Worm (Caenorhabditis elegans) whole organism, mixed stage, embryonic: ENCODE results near the gene C11H1.9.

ENCODE experiments used
- M03D4.4 ChIP-seq: sonication (generic microtip); optimal IDR thresholded peaks from 2 replicates; lab custom pipeline; 2017; ENCODE audit warnings: mild to moderate bottlenecking, missing genetic modification characterization, missing compliant biosample characterization
- bed-3 ChIP-seq: fragments of 200-800 bp; sonication (Bioruptor generic); optimal IDR thresholded peaks from 3 replicates; lab custom pipeline; 2018; ENCODE audit warnings: mild to moderate bottlenecking, missing genetic modification characterization, moderate library complexity, missing compliant biosample characterization
- blmp-1 ChIP-seq: fragments of 150-350 bp; optimal IDR thresholded peaks from 2 replicates; lab custom pipeline; 2014; ENCODE audit warnings: missing biosample characterization, missing genetic modification characterization
- ceh-39 ChIP-seq: fragments of 150-350 bp; optimal IDR thresholded peaks from 2 replicates; lab custom pipeline; 2014; ENCODE audit warnings: missing biosample characterization, missing genetic modification characterization
- ceh-43 ChIP-seq: fragments of 200-800 bp; sonication (Bioruptor generic); optimal IDR thresholded peaks from 2 replicates; lab custom pipeline; 2018; ENCODE audit warnings: mild to moderate bottlenecking, missing genetic modification characterization, moderate library complexity, missing compliant biosample characterization
- ces-1 ChIP-seq: fragments of 150-350 bp; optimal IDR thresholded peaks from 2 replicates; lab custom pipeline; 2014; ENCODE audit warnings: missing biosample characterization, missing genetic modification reagents, missing genetic modification characterization
- cnd-1 ChIP-seq: fragments of 200-800 bp; sonication (Bioruptor generic); optimal IDR thresholded peaks from 2 replicates; lab custom pipeline; 2018; ENCODE audit warnings: mild to moderate bottlenecking, missing genetic modification characterization, missing compliant biosample characterization
- drap-1 ChIP-seq: fragments of 200-800 bp; sonication (Bioruptor generic); optimal IDR thresholded peaks from 3 replicates; lab custom pipeline; 2018; ENCODE audit warnings: mild to moderate bottlenecking, missing genetic modification characterization, missing compliant biosample characterization
- elt-1 ChIP-seq: sonication (generic microtip); optimal IDR thresholded peaks from 2 replicates; lab custom pipeline; 2017; ENCODE audit warnings: missing genetic modification characterization, mild to moderate bottlenecking, missing compliant biosample characterization, antibody characterized with exemption, moderate library complexity, borderline replicate concordance; ENCODE audit not compliant: insufficient read depth
- elt-3 ChIP-seq: fragments of 150-350 bp; optimal IDR thresholded peaks from 2 replicates; lab custom pipeline; 2014; ENCODE audit warnings: missing biosample characterization, missing genetic modification characterization
- flh-1 ChIP-seq: fragments of 200-800 bp; sonication (Bioruptor generic); optimal IDR thresholded peaks from 2 replicates; lab custom pipeline; 2018; ENCODE audit warnings: mild to moderate bottlenecking, missing genetic modification characterization, moderate library complexity, missing compliant biosample characterization
- ham-2 ChIP-seq: fragments of 200-800 bp; sonication (Bioruptor generic); optimal IDR thresholded peaks from 2 replicates; lab custom pipeline; 2018; ENCODE audit warnings: mild to moderate bottlenecking, missing genetic modification characterization, missing compliant biosample characterization
- hlh-1 ChIP-seq: fragments of 150-350 bp; optimal IDR thresholded peaks from 2 replicates; lab custom pipeline; 2014; ENCODE audit warnings: missing biosample characterization, missing genetic modification reagents, missing genetic modification characterization
- lsy-2 ChIP-seq: fragments of 150-350 bp; optimal IDR thresholded peaks from 2 replicates; lab custom pipeline; 2014; ENCODE audit warnings: missing biosample characterization, missing genetic modification characterization
- mep-1 ChIP-seq: fragments of 150-350 bp; optimal IDR thresholded peaks from 2 replicates; lab custom pipeline; 2017; ENCODE audit warnings: missing biosample characterization, missing genetic modification reagents, missing genetic modification characterization, inconsistent platforms
- mls-2 ChIP-seq: sonication (generic microtip); optimal IDR thresholded peaks from 2 replicates; lab custom pipeline; 2016; ENCODE audit warnings: mild to moderate bottlenecking, missing genetic modification characterization, moderate library complexity, missing compliant biosample characterization
- nhr-12 ChIP-seq: fragments of 150-350 bp; optimal IDR thresholded peaks from 2 replicates; lab custom pipeline; 2014; ENCODE audit warnings: missing biosample characterization, missing genetic modification characterization
- nhr-76 ChIP-seq: sonication (generic microtip); optimal IDR thresholded peaks from 2 replicates; lab custom pipeline; 2017; ENCODE audit warnings: missing biosample characterization, missing genetic modification characterization
- pha-4 ChIP-seq: fragments of 150-350 bp; optimal IDR thresholded peaks from 2 replicates; lab custom pipeline; 2018; ENCODE audit warnings: missing biosample characterization, missing genetic modification reagents, missing genetic modification characterization
- sem-2 ChIP-seq: fragments of 200-800 bp; sonication (Bioruptor generic); optimal IDR thresholded peaks from 2 replicates; lab custom pipeline; 2018; ENCODE audit warnings: mild to moderate bottlenecking, missing genetic modification characterization, missing compliant biosample characterization
- snpc-4 ChIP-seq: fragments of 150-350 bp; optimal IDR thresholded peaks from 2 replicates; lab custom pipeline; 2014; ENCODE audit warnings: missing biosample characterization, missing genetic modification characterization
- sptf-1 ChIP-seq: sonication (generic microtip); optimal IDR thresholded peaks from 2 replicates; lab custom pipeline; 2017; ENCODE audit warnings: mild to moderate bottlenecking, missing genetic modification characterization, moderate library complexity, missing compliant biosample characterization
- tbx-8 ChIP-seq: fragments of 200-800 bp; sonication (Bioruptor generic); optimal IDR thresholded peaks from 2 replicates; lab custom pipeline; 2018; ENCODE audit warnings: mild to moderate bottlenecking, missing genetic modification characterization, moderate library complexity, missing compliant biosample characterization
- unc-120 ChIP-seq: sonication (generic microtip); optimal IDR thresholded peaks from 2 replicates; lab custom pipeline; 2017; ENCODE audit warnings: missing genetic modification characterization, missing compliant biosample characterization; ENCODE audit not compliant: poor library complexity, severe bottlenecking
- unc-39 ChIP-seq: fragments of 150-350 bp; optimal IDR thresholded peaks from 2 replicates; lab custom pipeline; 2014; ENCODE audit warnings: missing biosample characterization, missing genetic modification characterization
- unc-62 ChIP-seq: fragments of 150-350 bp; optimal IDR thresholded peaks from 2 replicates; lab custom pipeline; 2014; ENCODE audit warnings: missing biosample characterization, missing genetic modification reagents, missing genetic modification characterization
- zip-8 ChIP-seq: fragments of 150-350 bp; optimal IDR thresholded peaks from 2 replicates; lab custom pipeline; 2014; ENCODE audit warnings: missing biosample characterization, missing genetic modification characterization
- ztf-11 ChIP-seq: fragments of 150-350 bp; optimal IDR thresholded peaks from 2 replicates; lab custom pipeline; 2014; ENCODE audit warnings: missing biosample characterization, missing genetic modification characterization

C11H1.9 gene

DNA sequence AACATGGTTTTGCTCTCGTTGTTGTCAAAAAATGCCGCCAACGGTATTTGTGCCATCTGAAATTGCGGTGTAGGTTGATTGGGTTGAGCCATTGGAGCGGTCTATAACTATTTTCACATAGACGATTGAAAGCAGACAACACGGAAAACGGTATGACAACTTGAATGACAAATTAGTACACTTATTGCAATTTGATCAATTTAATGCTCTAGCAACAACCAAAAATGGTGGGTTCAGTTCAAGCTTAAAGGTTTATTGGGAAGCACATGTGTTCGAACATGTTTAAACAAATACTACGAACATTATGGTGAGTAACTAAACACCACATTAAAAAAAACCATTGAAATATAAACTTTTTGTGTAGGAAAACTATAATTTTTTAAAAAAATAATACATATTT, 20.2 kb upstream of the C11H1.9 start, which contains the start of gene sel-7:
Gene sel-7, minus strand, starts transcription at position 101 of the 400 bp plus-strand sequence.
- TF ChIP-seq ham-2: no peak
- TF ChIP-seq ceh-39 (tag; lab: Kevin White, UChicago): no peak
- TF ChIP-seq ztf-11: no peak
- TF ChIP-seq nhr-76 (tag; lab: Kevin White, UChicago): no peak
- no peak for TF ChIP-seq ceh-43 (GFP tag; lab: Kevin White, UChicago)
- no peak for TF ChIP-seq elt-1 (tag; lab: Kevin White, UChicago)
- TF ChIP-seq snpc-4 (tag; lab: Kevin White, UChicago): no peak
- TF ChIP-seq unc-120: no peak
- TF ChIP-seq elt-3: no peak
- no peak for TF ChIP-seq sem-2 (GFP tag; lab: Kevin White, UChicago)
- TF ChIP-seq ces-1: no peak
- no peak for TF ChIP-seq flh-1 (GFP tag; lab: Kevin White, UChicago)

DNA sequence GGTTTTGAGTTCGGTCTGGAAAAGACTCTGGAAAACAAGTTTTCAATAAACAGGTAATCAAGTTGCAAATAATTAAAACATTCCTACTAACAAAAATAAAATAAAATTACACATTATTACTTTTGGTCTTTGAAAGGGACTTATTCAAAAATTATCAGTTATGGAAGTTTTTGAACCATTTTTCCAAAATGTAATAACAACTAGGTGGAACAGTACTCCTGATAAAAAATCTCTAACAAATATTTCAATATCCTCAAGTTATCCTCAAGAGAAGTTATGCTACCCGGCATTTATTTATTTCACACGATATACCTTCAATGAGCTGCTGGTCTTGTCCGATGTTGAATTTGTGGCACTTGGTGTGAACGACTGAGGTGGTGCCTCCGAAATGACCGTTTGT, 19.5 kb upstream of the C11H1.9 start:
- no peak for TF ChIP-seq flh-1 (GFP tag; lab: Kevin White, UChicago)
- TF ChIP-seq drap-1: no peak
- no peak for TF ChIP-seq ham-2
- TF ChIP-seq mls-2 (tag; lab: Kevin White, UChicago): no peak
- no peak for TF ChIP-seq elt-1 (tag; lab: Kevin White, UChicago)
- TF ChIP-seq mep-1 (tag; lab: Kevin White, UChicago): no peak
- no peak for TF ChIP-seq elt-3
- no peak for TF ChIP-seq nhr-12 (tag; lab: Kevin White, UChicago)
- no peak for TF ChIP-seq snpc-4 (tag; lab: Kevin White, UChicago)
- no peak for TF ChIP-seq lsy-2 (tag; lab: Kevin White, UChicago)
- no peak for TF ChIP-seq tbx-8 (GFP tag; lab: Kevin White, UChicago)
- no peak for TF ChIP-seq ceh-39 (tag; lab: Kevin White, UChicago)
- TF ChIP-seq sptf-1 (tag; lab: Kevin White, UChicago): no peak
- TF ChIP-seq ztf-11: no peak
- TF ChIP-seq, all 35 proteins: peak for 0

ce11 chrX:14338896-14339295, 18.7 kb upstream of the C11H1.9 start:
- TF ChIP-seq elt-1 (tag; lab: Kevin White, UChicago) (no peak), blmp-1 (tag; lab: Kevin White, UChicago) (no peak), ham-2 (no peak)
- TF ChIP-seq, all 35 proteins: peak for 0

DNA sequence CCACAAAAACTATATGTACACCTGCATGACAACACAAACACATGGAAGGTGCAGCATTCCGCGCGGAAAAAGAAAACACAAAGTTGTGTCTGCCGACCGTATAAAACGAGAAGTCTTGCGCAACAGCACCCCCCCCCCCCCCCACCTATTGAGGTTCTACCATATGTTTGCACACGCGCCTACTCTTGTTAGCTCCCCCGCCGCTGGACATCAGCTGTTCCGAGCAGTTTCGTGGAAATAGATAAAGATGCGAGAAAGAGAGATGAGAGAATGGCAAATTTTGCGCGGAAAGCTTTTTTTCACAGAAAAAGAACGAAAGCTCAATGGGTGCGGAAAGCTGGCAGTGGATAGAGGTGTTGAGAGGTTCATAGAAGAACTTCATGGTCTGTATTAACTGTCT, 15.4 kb upstream of the C11H1.9 start:
- TF ChIP-seq snpc-4 (tag; lab: Kevin White, UChicago): no peak
- TF ChIP-seq ztf-11: no peak
- TF ChIP-seq lsy-2 (tag; lab: Kevin White, UChicago): no peak
- no peak for TF ChIP-seq flh-1 (GFP tag; lab: Kevin White, UChicago)
- peak; percentile 31 for TF ChIP-seq sptf-1 (tag; lab: Kevin White, UChicago)
- peak; percentile 49 for TF ChIP-seq M03D4.4 (tag; lab: Kevin White, UChicago)
- TF ChIP-seq elt-1 (tag; lab: Kevin White, UChicago): no peak
- no peak for TF ChIP-seq unc-39 (tag; lab: Kevin White, UChicago)
- no peak for TF ChIP-seq mep-1 (tag; lab: Kevin White, UChicago)
- TF ChIP-seq drap-1: peak; percentile 6
- TF ChIP-seq pha-4: peak; percentile 6
- TF ChIP-seq ces-1: no peak
- no peak for TF ChIP-seq tbx-8 (GFP tag; lab: Kevin White, UChicago)
- TF ChIP-seq nhr-76 (tag; lab: Kevin White, UChicago): no peak
- no peak for TF ChIP-seq bed-3 (GFP tag; lab: Kevin White, UChicago)
- TF ChIP-seq unc-120: peak; percentile 19
- TF ChIP-seq zip-8 (tag; lab: Kevin White, UChicago): no peak
- no peak for TF ChIP-seq sem-2 (GFP tag; lab: Kevin White, UChicago)
- no peak for TF ChIP-seq unc-62
- TF ChIP-seq ceh-39 (tag; lab: Kevin White, UChicago): no peak
- TF ChIP-seq cnd-1: no peak
- TF ChIP-seq ham-2: no peak
- TF ChIP-seq hlh-1 (tag; lab: Kevin White, UChicago): peak; percentile 92

- no peak for TF ChIP-seq sem-2 (GFP tag; lab: Kevin White, UChicago)
- TF ChIP-seq unc-39 (tag; lab: Kevin White, UChicago): no peak
- TF ChIP-seq ceh-39 (tag; lab: Kevin White, UChicago): no peak
These were observed 15.0 kb upstream of the C11H1.9 start, which contains the start of gene K04G11.1 for ce11 chrX:14335220-14335619. TSS of gene K04G11.1 (plus strand) at chrX:14335520.
